Worm (Caenorhabditis elegans) whole organism, young adult: Measurements from ENCODE around the gene K08D12.3.

Source experiments
- D2030.7 ChIP-seq: fragments of 200-800 bp; sonication (Bioruptor generic); IDR thresholded peaks from 2 replicates; pipeline ENCODE4 v1.3.6; 2022; ENCODE audit warnings: missing genetic modification reagents, missing genetic modification characterization, missing compliant biosample characterization
- F22D6.2 ChIP-seq: sonication (generic microtip); optimal IDR thresholded peaks from 2 replicates; lab custom pipeline; 2016; ENCODE audit warnings: mild to moderate bottlenecking, missing genetic modification characterization, missing compliant biosample characterization
- F33H1.4 ChIP-seq: fragments of 200-800 bp; sonication (Bioruptor generic); IDR thresholded peaks from 2 replicates; pipeline ENCODE4 v1.3.6; 2022; ENCODE audit warnings: missing genetic modification reagents, missing genetic modification characterization, missing compliant biosample characterization
- F49E8.2 ChIP-seq: sonication (generic microtip); optimal IDR thresholded peaks from 3 replicates; lab custom pipeline; 2017; ENCODE audit warnings: missing genetic modification characterization, mild to moderate bottlenecking, missing compliant biosample characterization, antibody characterized with exemption, moderate library complexity; ENCODE audit not compliant: insufficient read depth
- F52B5.7 ChIP-seq: sonication (generic microtip); optimal IDR thresholded peaks from 2 replicates; lab custom pipeline; 2016; ENCODE audit warnings: mild to moderate bottlenecking, missing genetic modification characterization, missing compliant biosample characterization
- F55B11.4 ChIP-seq: sonication (generic microtip); optimal IDR thresholded peaks from 2 replicates; lab custom pipeline; 2016; ENCODE audit warnings: missing compliant biosample characterization, missing genetic modification characterization, borderline replicate concordance; ENCODE audit not compliant: insufficient read depth
- F57C9.4 ChIP-seq: sonication (generic microtip); optimal IDR thresholded peaks from 2 replicates; lab custom pipeline; 2017; ENCODE audit warnings: mild to moderate bottlenecking, missing genetic modification characterization, missing compliant biosample characterization
- T26A5.8 ChIP-seq: sonication (generic microtip); optimal IDR thresholded peaks from 2 replicates; lab custom pipeline; 2016; ENCODE audit warnings: missing genetic modification characterization, missing compliant biosample characterization
- Y95B8A.8 ChIP-seq: fragments of 200-800 bp; sonication (Bioruptor generic); IDR thresholded peaks from 2 replicates; pipeline ENCODE4 v1.3.6; 2022; ENCODE audit warnings: missing genetic modification reagents, missing genetic modification characterization, missing compliant biosample characterization
- akir-1 ChIP-seq: fragments of 200-800 bp; sonication (Bioruptor generic); optimal IDR thresholded peaks from 2 replicates; lab custom pipeline; 2018; ENCODE audit warnings: mild to moderate bottlenecking, missing genetic modification characterization, moderate library complexity, missing compliant biosample characterization
- ama-1 ChIP-seq, 3 experiments: fragments of 150-350 bp in 1 of 3; sonication (generic microtip) in 2 of 3; optimal IDR thresholded peaks; 2 replicates each; lab custom pipeline; 2014 to 2018; ENCODE audit warnings: missing biosample characterization in 2 of 3, missing genetic modification characterization in 2 of 3, missing genetic modification reagents in 2 of 3
- aptf-2 ChIP-seq: fragments of 200-800 bp; sonication (Bioruptor generic); conservative IDR thresholded peaks from 2 replicates; pipeline ENCODE4 v1.3.6; 2022; ENCODE audit warnings: missing genetic modification reagents, missing genetic modification characterization, missing compliant biosample characterization
- atf-7 ChIP-seq: sonication (generic microtip); optimal IDR thresholded peaks from 2 replicates; lab custom pipeline; 2017; ENCODE audit warnings: mild to moderate bottlenecking, missing genetic modification characterization, missing compliant biosample characterization
- athp-1 ChIP-seq: sonication (generic microtip); optimal IDR thresholded peaks from 2 replicates; lab custom pipeline; 2017; ENCODE audit warnings: mild to moderate bottlenecking, missing genetic modification characterization, missing compliant biosample characterization
- bed-2 ChIP-seq: fragments of 200-800 bp; sonication (Bioruptor generic); IDR thresholded peaks from 2 replicates; pipeline ENCODE4 v1.3.6; 2022; ENCODE audit warnings: missing genetic modification reagents, missing genetic modification characterization, missing compliant biosample characterization
- ceh-58 ChIP-seq: fragments of 200-800 bp; sonication (Bioruptor generic); IDR thresholded peaks from 2 replicates; pipeline ENCODE4 v1.3.6; 2022; ENCODE audit warnings: missing genetic modification characterization, missing compliant biosample characterization
- ceh-91 ChIP-seq: fragments of 200-800 bp; sonication (Bioruptor generic); IDR thresholded peaks from 2 replicates; pipeline ENCODE4 v1.3.6; 2022; ENCODE audit warnings: missing genetic modification reagents, missing genetic modification characterization, missing compliant biosample characterization
- chd-7 ChIP-seq: sonication (generic microtip); optimal IDR thresholded peaks from 2 replicates; lab custom pipeline; 2016; ENCODE audit warnings: mild to moderate bottlenecking, missing genetic modification characterization, moderate library complexity, missing compliant biosample characterization
- dpl-1 ChIP-seq: fragments of 150-350 bp; optimal IDR thresholded peaks from 2 replicates; lab custom pipeline; 2014; ENCODE audit warnings: missing biosample characterization, missing genetic modification reagents, missing genetic modification characterization
- efl-1 ChIP-seq: fragments of 150-350 bp; optimal IDR thresholded peaks from 2 replicates; lab custom pipeline; 2014; ENCODE audit warnings: missing biosample characterization, missing genetic modification reagents, missing genetic modification characterization
- ets-4 ChIP-seq: fragments of 200-800 bp; sonication (Bioruptor generic); optimal IDR thresholded peaks from 2 replicates; lab custom pipeline; 2018; ENCODE audit warnings: mild to moderate bottlenecking, missing genetic modification characterization, missing compliant biosample characterization
- fkh-3 ChIP-seq: sonication (generic microtip); optimal IDR thresholded peaks from 2 replicates; lab custom pipeline; 2016; ENCODE audit warnings: mild to moderate bottlenecking, missing genetic modification characterization, missing compliant biosample characterization
- hsf-1 ChIP-seq: fragments of 200-800 bp; sonication (Bioruptor generic); IDR thresholded peaks from 2 replicates; pipeline ENCODE4 v1.3.6; 2022; ENCODE audit warnings: missing genetic modification reagents, missing genetic modification characterization, missing compliant biosample characterization
- lin-26 ChIP-seq: fragments of 200-800 bp; sonication (Bioruptor generic); IDR thresholded peaks from 2 replicates; pipeline ENCODE4 v1.3.6; 2022; ENCODE audit warnings: missing genetic modification reagents, missing genetic modification characterization, missing compliant biosample characterization
- lir-1 ChIP-seq: fragments of 200-800 bp; sonication (Bioruptor generic); conservative IDR thresholded peaks from 2 replicates; pipeline ENCODE4 v1.3.6; 2022; ENCODE audit warnings: missing genetic modification reagents, missing genetic modification characterization, missing compliant biosample characterization
- lsl-1 ChIP-seq: fragments of 200-800 bp; sonication (Bioruptor generic); optimal IDR thresholded peaks from 2 replicates; lab custom pipeline; 2018; ENCODE audit warnings: mild to moderate bottlenecking, missing genetic modification characterization, moderate library complexity, missing compliant biosample characterization
- lsy-27 ChIP-seq: sonication (generic microtip); optimal IDR thresholded peaks from 2 replicates; lab custom pipeline; 2017; ENCODE audit warnings: missing genetic modification characterization, mild to moderate bottlenecking, missing compliant biosample characterization, antibody characterized with exemption, missing genotype, borderline replicate concordance; ENCODE audit not compliant: insufficient read depth
- madf-3 ChIP-seq: fragments of 200-800 bp; sonication (Bioruptor generic); IDR thresholded peaks from 2 replicates; pipeline ENCODE4 v1.3.6; 2022; ENCODE audit warnings: missing genetic modification reagents, missing genetic modification characterization, missing compliant biosample characterization
- madf-6 ChIP-seq: fragments of 200-800 bp; sonication (Bioruptor generic); IDR thresholded peaks from 2 replicates; pipeline ENCODE4 v1.3.6; 2022; ENCODE audit warnings: missing genetic modification reagents, missing genetic modification characterization, missing compliant biosample characterization
- mel-28 ChIP-seq: sonication (generic microtip); optimal IDR thresholded peaks from 2 replicates; lab custom pipeline; 2016; ENCODE audit warnings: borderline replicate concordance, mild to moderate bottlenecking, missing genetic modification characterization, missing compliant biosample characterization
- mxl-1 ChIP-seq: sonication (generic microtip); optimal IDR thresholded peaks from 2 replicates; lab custom pipeline; 2016; ENCODE audit warnings: missing genetic modification characterization, missing compliant biosample characterization
- nfya-1 ChIP-seq: sonication (generic microtip); optimal IDR thresholded peaks from 2 replicates; lab custom pipeline; 2017; ENCODE audit warnings: antibody characterized with exemption, missing compliant biosample characterization, missing genetic modification characterization, borderline replicate concordance; ENCODE audit not compliant: insufficient read depth
- nfya-2 ChIP-seq: fragments of 200-800 bp; sonication (Bioruptor generic); IDR thresholded peaks from 2 replicates; pipeline ENCODE4 v1.3.6; 2022; ENCODE audit warnings: missing genetic modification reagents, missing genetic modification characterization, missing compliant biosample characterization
- nfyb-1 ChIP-seq: fragments of 200-800 bp; sonication (Bioruptor generic); IDR thresholded peaks from 2 replicates; pipeline ENCODE4 v1.3.6; 2022; ENCODE audit warnings: missing genetic modification reagents, missing genetic modification characterization, missing compliant biosample characterization
- rcor-1 ChIP-seq: fragments of 200-800 bp; sonication (Bioruptor generic); IDR thresholded peaks from 2 replicates; pipeline ENCODE4 v1.3.6; 2022; ENCODE audit warnings: missing genetic modification reagents, missing genetic modification characterization, missing compliant biosample characterization
- rpc-1 ChIP-seq, 2 experiments: fragments of 150-350 bp in 1 of 2; sonication (generic microtip) in 1 of 2; optimal IDR thresholded peaks; 2 replicates each; lab custom pipeline; 2014 to 2018; ENCODE audit warnings: missing biosample characterization in 1 of 2, missing genetic modification characterization in 1 of 2, missing genetic modification reagents in 1 of 2, missing genotype in 1 of 2
- snpc-1.1 ChIP-seq: sonication (generic microtip); optimal IDR thresholded peaks from 2 replicates; lab custom pipeline; 2017; ENCODE audit warnings: missing genetic modification characterization, mild to moderate bottlenecking, missing compliant biosample characterization, antibody characterized with exemption, moderate library complexity, missing genotype, missing genetic modification reagents; ENCODE audit not compliant: insufficient read depth
- snpc-3.4 ChIP-seq: sonication (generic microtip); optimal IDR thresholded peaks from 2 replicates; lab custom pipeline; 2017; ENCODE audit warnings: missing genetic modification characterization, mild to moderate bottlenecking, missing compliant biosample characterization, antibody characterized with exemption, moderate library complexity, missing genotype, missing genetic modification reagents
- snpc-4 ChIP-seq, 5 experiments: fragments of 150-350 bp in 1 of 5; sonication (generic microtip) in 4 of 5; optimal IDR thresholded peaks; 2 replicates each; lab custom pipeline; 2014 to 2018; ENCODE audit warnings: missing genetic modification characterization in 5 of 5, missing biosample characterization in 3 of 5, antibody characterized with exemption in 2 of 5, mild to moderate bottlenecking in 2 of 5, missing compliant biosample characterization in 2 of 5, missing genotype in 2 of 5, moderate library complexity in 2 of 5, missing genetic modification reagents in 1 of 5
- unc-62 ChIP-seq: fragments of 150-350 bp; optimal IDR thresholded peaks from 2 replicates; lab custom pipeline; 2014; ENCODE audit warnings: missing biosample characterization, missing genetic modification reagents, missing genetic modification characterization
- xnd-1 ChIP-seq: sonication (generic microtip); optimal IDR thresholded peaks from 2 replicates; lab custom pipeline; 2016; ENCODE audit warnings: missing genotype, missing genetic modification reagents, missing genetic modification characterization, missing compliant biosample characterization
- ztf-18 ChIP-seq: sonication (generic microtip); optimal IDR thresholded peaks from 2 replicates; lab custom pipeline; 2016; ENCODE audit warnings: missing genotype, mild to moderate bottlenecking, missing genetic modification characterization, missing compliant biosample characterization
- ztf-22 ChIP-seq: fragments of 200-800 bp; sonication (Bioruptor generic); optimal IDR thresholded peaks from 2 replicates; lab custom pipeline; 2018; ENCODE audit warnings: mild to moderate bottlenecking, missing genetic modification characterization, moderate library complexity, missing compliant biosample characterization
- ztf-25 ChIP-seq: fragments of 200-800 bp; sonication (Bioruptor generic); IDR thresholded peaks from 2 replicates; pipeline ENCODE4 v1.3.6; 2022; ENCODE audit warnings: missing genetic modification reagents, missing genetic modification characterization, missing compliant biosample characterization
- ztf-28 ChIP-seq: fragments of 200-800 bp; sonication (Bioruptor generic); IDR thresholded peaks from 2 replicates; pipeline ENCODE4 v1.3.6; 2022; ENCODE audit warnings: missing genetic modification reagents, missing genetic modification characterization, missing compliant biosample characterization

Gene K08D12.3

ce11 chrIV:1709695-1710315 lies at the start of gene K08D12.3, which contains the start of gene pbs-1 (continued):
- TF ChIP-seq dpl-1 (peak; percentile 71), rcor-1 (GFP tag; lab: Robert Waterston, UW) (peak; percentile 37; the same call in 1 of the 2 replicates), lsy-27 (no peak), snpc-3.4 (tag; lab: Kevin White, UChicago) (peak; percentile 46), F52B5.7 (tag; lab: Kevin White, UChicago) (no peak), nfyb-1 (GFP tag; lab: Robert Waterston, UW) (peak; percentile 61), unc-62 (GFP tag; lab: Kevin White, UChicago) (no peak), mel-28 (tag; lab: Kevin White, UChicago) (no peak), snpc-4 (GFP tag; optimal IDR thresholded peaks at IDR 0.05; lab: Kevin White, UChicago) (no peak), snpc-4 (tag; optimal IDR thresholded peaks at IDR 0.05; lab: Kevin White, UChicago) (peak; percentile 20 to 69 (median 38)), atf-7 (tag; lab: Kevin White, UChicago) (no peak), aptf-2 (GFP tag; lab: Robert Waterston, UW) (no peak), bed-2 (GFP tag; lab: Robert Waterston, UW) (no peak), ama-1 (optimal IDR thresholded peaks at IDR 0.05; lab: Kevin White, UChicago) (no peak), ama-1 (GFP tag; optimal IDR thresholded peaks at IDR 0.05; lab: Kevin White, UChicago) (no peak), Y95B8A.8 (GFP tag; lab: Robert Waterston, UW) (no peak), nfya-2 (GFP tag; lab: Robert Waterston, UW) (no peak), ztf-25 (no peak), F22D6.2 (tag; lab: Kevin White, UChicago) (no peak), akir-1 (GFP tag; lab: Kevin White, UChicago) (no peak), athp-1 (tag; lab: Kevin White, UChicago) (no peak), ceh-91 (no peak), snpc-1.1 (peak; percentile 17), lir-1 (GFP tag; lab: Robert Waterston, UW) (no peak), rpc-1 (optimal IDR thresholded peaks at IDR 0.05; lab: Kevin White, UChicago) (no peak), rpc-1 (tag; optimal IDR thresholded peaks at IDR 0.05; lab: Kevin White, UChicago) (no peak), T26A5.8 (tag; lab: Kevin White, UChicago) (no peak), madf-3 (GFP tag; lab: Robert Waterston, UW) (peak; percentile 31; the same call in 1 of the 2 replicates), ztf-22 (GFP tag; lab: Kevin White, UChicago) (no peak), D2030.7 (GFP tag; lab: Robert Waterston, UW) (peak; percentile 52), F57C9.4 (tag; lab: Kevin White, UChicago) (no peak), ets-4 (GFP tag; lab: Kevin White, UChicago) (no peak), lin-26 (GFP tag; lab: Robert Waterston, UW) (no peak)

DNA sequence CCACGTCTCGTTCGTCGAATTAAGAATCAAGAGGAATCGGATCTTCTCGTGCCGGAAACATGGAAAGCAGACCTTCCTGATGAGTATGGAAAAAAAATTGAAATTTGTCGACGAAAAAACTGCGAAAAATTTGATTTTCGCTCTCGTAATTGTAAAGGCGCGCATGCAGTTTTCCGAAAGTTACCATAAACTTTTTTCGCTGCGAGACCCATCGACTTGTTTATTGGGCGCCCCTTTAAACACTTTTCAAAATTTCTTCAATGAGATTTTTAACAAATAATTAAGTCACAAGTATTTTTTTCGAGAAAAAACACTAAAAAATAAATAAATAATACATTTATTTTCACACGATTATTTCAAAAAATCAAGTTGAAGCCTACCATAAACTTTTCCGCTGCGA lies 49.3 kb upstream of the K08D12.3 start:
- no peak for TF ChIP-seq fkh-3 (tag; lab: Kevin White, UChicago)
- TF ChIP-seq F33H1.4 (GFP tag; lab: Robert Waterston, UW) = peak; percentile 67
- no peak for TF ChIP-seq nfya-1 (tag; lab: Kevin White, UChicago)
- peak; percentile 70 for TF ChIP-seq lsl-1 (GFP tag; lab: Kevin White, UChicago)
- peak; percentile 44 for TF ChIP-seq xnd-1
- TF ChIP-seq F49E8.2 (tag; lab: Kevin White, UChicago) = no peak
- TF ChIP-seq ztf-18 (tag; lab: Kevin White, UChicago) = no peak
- TF ChIP-seq hsf-1 = no peak
- TF ChIP-seq mxl-1 = no peak
- TF ChIP-seq madf-6 (GFP tag; lab: Robert Waterston, UW) = peak; percentile 54
- TF ChIP-seq F55B11.4 = no peak
- TF ChIP-seq D2030.7 (GFP tag; lab: Robert Waterston, UW) = no peak
- no peak for TF ChIP-seq ztf-28 (GFP tag; lab: Robert Waterston, UW)
- no peak for TF ChIP-seq ama-1 (optimal IDR thresholded peaks at IDR 0.05; lab: Kevin White, UChicago)
- TF ChIP-seq ama-1 (GFP tag; optimal IDR thresholded peaks at IDR 0.05; lab: Kevin White, UChicago) = no peak
- TF ChIP-seq efl-1 (GFP tag; lab: Kevin White, UChicago) = peak; percentile 21
- TF ChIP-seq ceh-58 (GFP tag; lab: Robert Waterston, UW) = no peak
- TF ChIP-seq chd-7 (tag; lab: Kevin White, UChicago) = no peak
- no peak for TF ChIP-seq ets-4 (GFP tag; lab: Kevin White, UChicago)
